Fruit fly (Drosophila melanogaster): ENCODE results near the gene CG5800.

Gene CG5800

dm6 chrX:17602466-17602865 lies 33.6 kb upstream of the CG5800 start:
- TF ChIP-seq CG11617 (GFP tag; optimal IDR thresholded peaks at IDR 0.05): no peak
- no peak for TF ChIP-seq CG7101 (tag; optimal IDR thresholded peaks at IDR 0.05)
- TF ChIP-seq CG1620 (GFP tag; optimal IDR thresholded peaks at IDR 0.05): no peak
- TF ChIP-seq tj (GFP tag; optimal IDR thresholded peaks at IDR 0.05): no peak
- no peak for TF ChIP-seq CG12768 (GFP tag; optimal IDR thresholded peaks at IDR 0.05)
- TF ChIP-seq cic (GFP tag; optimal IDR thresholded peaks at IDR 0.05): no peak
- TF ChIP-seq CG14711 (tag; optimal IDR thresholded peaks at IDR 0.05): no peak

dm6 chrX:17611455-17611854 lies 24.6 kb upstream of the CG5800 start:
- TF ChIP-seq pad (GFP tag; optimal IDR thresholded peaks at IDR 0.05) (peak; percentile 92), CG12768 (GFP tag; optimal IDR thresholded peaks at IDR 0.05) (no peak)

- TF ChIP-seq CG14711 (tag; optimal IDR thresholded peaks at IDR 0.05): no peak
- no peak for TF ChIP-seq bab1 (GFP tag; optimal IDR thresholded peaks at IDR 0.05)
- TF ChIP-seq Clk (GFP tag; optimal IDR thresholded peaks at IDR 0.05): no peak
- TF ChIP-seq CG1620 (GFP tag; optimal IDR thresholded peaks at IDR 0.05): no peak
- TF ChIP-seq CG11617 (GFP tag; optimal IDR thresholded peaks at IDR 0.05): no peak
Observed at dm6 chrX:17622187-17622586, 13.9 kb upstream of the CG5800 start.

DNA sequence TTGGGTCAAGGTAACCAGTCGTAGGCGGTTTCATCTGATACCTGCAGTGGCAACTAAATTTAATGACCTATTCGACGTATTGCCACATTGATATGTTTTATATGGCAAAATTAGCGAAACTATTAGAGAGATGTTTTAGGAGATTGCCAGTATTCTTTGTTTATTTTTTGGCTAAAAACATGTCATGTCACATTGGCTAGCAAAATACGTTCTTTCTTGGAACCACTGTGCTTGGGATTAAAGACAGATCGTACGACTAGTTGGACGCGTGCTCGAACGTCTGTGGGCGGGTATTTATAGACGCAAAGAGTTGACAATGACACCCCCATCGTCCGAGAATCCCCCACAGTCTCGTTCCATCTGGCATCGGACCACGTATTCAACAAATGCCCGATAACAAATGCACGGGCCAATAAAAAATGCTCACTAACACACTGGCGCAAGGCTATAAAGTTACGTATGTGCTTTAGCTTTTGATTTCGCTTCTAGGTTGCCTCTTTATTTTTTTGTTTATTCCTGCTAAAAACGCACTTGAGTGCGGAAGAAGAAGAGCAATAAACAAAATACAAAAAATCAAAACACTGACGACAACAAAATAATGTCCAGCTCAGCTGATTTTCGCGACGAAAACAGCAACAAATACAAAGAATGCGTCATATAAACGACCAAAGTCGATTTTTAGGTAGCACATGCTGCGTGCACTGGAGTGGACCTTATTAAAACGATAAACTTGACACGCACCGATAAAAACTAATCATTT lies 11.7 kb upstream of the CG5800 start:
- no peak for TF ChIP-seq pad (GFP tag; optimal IDR thresholded peaks at IDR 0.05)
- peak; percentile 97 for TF ChIP-seq kay (GFP tag; ENCODE audit: borderline replicate concordance)
- peak; percentile 99 for TF ChIP-seq tj (GFP tag; optimal IDR thresholded peaks at IDR 0.05)

DNA sequence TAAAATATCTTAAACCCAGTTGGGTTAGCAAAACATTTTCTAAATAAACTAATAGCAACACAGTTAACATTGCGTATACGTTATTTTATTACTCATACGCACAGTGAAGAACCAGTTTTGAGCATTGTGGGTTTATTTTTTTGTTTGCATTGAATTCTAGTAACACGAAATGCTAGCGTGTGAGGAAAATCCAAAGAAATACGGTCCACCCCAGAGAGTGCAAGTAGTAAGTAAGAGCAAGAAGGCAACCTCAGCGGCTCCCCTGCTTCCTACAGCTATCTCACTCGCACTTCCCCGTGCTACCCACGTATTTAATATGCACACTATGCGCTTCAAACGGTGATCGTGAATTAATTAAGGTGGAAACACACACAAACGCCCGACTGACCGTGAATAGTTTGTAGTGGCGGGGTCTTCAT lies 11.1 kb upstream of the CG5800 start:
- peak; percentile 97 for TF ChIP-seq CG1620 (GFP tag; optimal IDR thresholded peaks at IDR 0.05)
- peak; percentile 85 for TF ChIP-seq Clk (GFP tag; optimal IDR thresholded peaks at IDR 0.05)
- peak; percentile 93 for TF ChIP-seq CG5204 (GFP tag; optimal IDR thresholded peaks at IDR 0.05)
- TF ChIP-seq toe (GFP tag; optimal IDR thresholded peaks at IDR 0.05): peak; percentile 88
- TF ChIP-seq CG7045 (GFP tag; optimal IDR thresholded peaks at IDR 0.05): peak; percentile 90
- TF ChIP-seq kay (GFP tag; ENCODE audit: borderline replicate concordance): peak; percentile 54
- TF ChIP-seq CG7101 (tag; optimal IDR thresholded peaks at IDR 0.05): peak; percentile 99
- TF ChIP-seq CG11617 (GFP tag; optimal IDR thresholded peaks at IDR 0.05): peak; percentile 99
- TF ChIP-seq Mnt (GFP tag; optimal IDR thresholded peaks at IDR 0.05): peak; percentile 96
- peak; percentile 96 for TF ChIP-seq CG14711 (tag; optimal IDR thresholded peaks at IDR 0.05)
- peak; percentile 98 for TF ChIP-seq tj (GFP tag; optimal IDR thresholded peaks at IDR 0.05)
- peak; percentile 68 for TF ChIP-seq cic (GFP tag; optimal IDR thresholded peaks at IDR 0.05)
- TF ChIP-seq CG33017 (tag; optimal IDR thresholded peaks at IDR 0.05): peak; percentile 96
- peak; percentile 98 for TF ChIP-seq Hr96 (GFP tag; optimal IDR thresholded peaks at IDR 0.05)
- peak; percentile 93 for TF ChIP-seq pad (GFP tag; optimal IDR thresholded peaks at IDR 0.05)
- TF ChIP-seq CG12768 (GFP tag; optimal IDR thresholded peaks at IDR 0.05): peak; percentile 94
- no peak for TF ChIP-seq cnc (optimal IDR thresholded peaks at IDR 0.05)
- peak; percentile 97 for TF ChIP-seq Crg-1 (GFP tag; optimal IDR thresholded peaks at IDR 0.05)
- peak; percentile 90 for TF ChIP-seq ovo (GFP tag; optimal IDR thresholded peaks at IDR 0.05)
- TF ChIP-seq bab1 (GFP tag; optimal IDR thresholded peaks at IDR 0.05): peak; percentile 99

- TF ChIP-seq CG7101 (tag; optimal IDR thresholded peaks at IDR 0.05) (peak; percentile 71), ovo (GFP tag; optimal IDR thresholded peaks at IDR 0.05) (no peak), cic (GFP tag; optimal IDR thresholded peaks at IDR 0.05) (peak; percentile 56), tj (GFP tag; optimal IDR thresholded peaks at IDR 0.05) (no peak), CG14711 (tag; optimal IDR thresholded peaks at IDR 0.05) (peak; percentile 47), cnc (optimal IDR thresholded peaks at IDR 0.05) (no peak), bab1 (GFP tag; optimal IDR thresholded peaks at IDR 0.05) (peak; percentile 33), CG11617 (GFP tag; optimal IDR thresholded peaks at IDR 0.05) (peak; percentile 45), CG33017 (tag; optimal IDR thresholded peaks at IDR 0.05) (peak; percentile 66), CG12768 (GFP tag; optimal IDR thresholded peaks at IDR 0.05) (no peak), pad (GFP tag; optimal IDR thresholded peaks at IDR 0.05) (peak; percentile 6), kay (GFP tag; ENCODE audit: borderline replicate concordance) (peak; percentile 26)
Observed at dm6 chrX:17625833-17626232, 10.2 kb upstream of the CG5800 start.

DNA sequence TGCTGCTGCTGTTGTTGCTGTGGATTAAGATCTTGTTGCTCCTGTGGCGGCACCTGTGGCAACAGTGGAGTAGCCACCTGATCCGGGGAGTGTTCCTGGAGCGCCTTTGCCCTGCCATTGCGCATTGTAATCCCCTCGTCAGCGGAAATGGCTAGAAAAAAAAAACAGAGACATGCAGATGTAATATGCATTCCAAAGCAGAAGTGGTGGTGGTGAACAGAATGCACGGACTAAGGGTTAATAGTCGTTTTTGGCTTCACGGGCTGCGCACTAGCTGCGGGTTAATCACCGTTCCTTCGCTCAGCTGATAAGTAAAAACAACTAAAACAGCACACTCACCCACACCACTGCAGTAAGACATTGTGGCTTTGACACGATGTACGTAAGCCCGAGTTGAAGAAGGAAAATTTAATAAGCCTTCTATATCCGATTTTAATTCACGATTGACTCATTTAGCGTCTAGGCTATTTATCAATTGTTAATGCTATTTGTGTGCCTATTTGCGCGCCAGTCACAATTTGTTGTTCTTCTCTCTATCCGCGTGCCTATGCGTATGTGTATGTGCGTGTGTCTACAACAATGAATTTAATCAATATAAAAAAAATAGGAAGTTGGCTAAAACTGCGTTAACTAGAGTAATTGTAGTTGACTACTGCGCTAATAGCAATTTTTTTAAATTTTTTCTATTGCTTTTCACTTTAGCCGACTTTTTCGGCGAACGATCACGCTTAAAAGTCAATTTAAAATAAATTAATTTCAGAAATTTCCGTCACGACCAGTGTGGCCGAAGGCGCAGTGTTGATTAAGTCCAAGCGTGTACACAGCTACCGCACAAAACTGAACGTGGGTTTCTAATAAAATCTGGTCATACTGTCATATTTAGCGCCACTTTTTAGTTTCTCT lies 8.7 kb upstream of the CG5800 start, which contains the start of gene stas:
Gene stas (minus strand): TSS at position 806 of the 903 bp plus-strand sequence.
- TF ChIP-seq CG12768 (GFP tag; optimal IDR thresholded peaks at IDR 0.05) (peak; percentile 7), cic (GFP tag; optimal IDR thresholded peaks at IDR 0.05) (no peak), CG11617 (GFP tag; optimal IDR thresholded peaks at IDR 0.05) (no peak), CG14711 (tag; optimal IDR thresholded peaks at IDR 0.05) (no peak), CG5204 (GFP tag; optimal IDR thresholded peaks at IDR 0.05) (no peak), Clk (GFP tag; optimal IDR thresholded peaks at IDR 0.05) (no peak), Crg-1 (GFP tag; optimal IDR thresholded peaks at IDR 0.05) (peak; percentile 31), cnc (optimal IDR thresholded peaks at IDR 0.05) (no peak), CG7101 (tag; optimal IDR thresholded peaks at IDR 0.05) (peak; percentile 33), CG33017 (tag; optimal IDR thresholded peaks at IDR 0.05) (peak; percentile 21), tj (GFP tag; optimal IDR thresholded peaks at IDR 0.05) (peak; percentile 79), toe (GFP tag; optimal IDR thresholded peaks at IDR 0.05) (no peak), bab1 (GFP tag; optimal IDR thresholded peaks at IDR 0.05) (peak; percentile 67), ovo (GFP tag; optimal IDR thresholded peaks at IDR 0.05) (peak; percentile 48), CG1620 (GFP tag; optimal IDR thresholded peaks at IDR 0.05) (peak; percentile 46), Mnt (GFP tag; optimal IDR thresholded peaks at IDR 0.05) (peak; percentile 81)
